Worm (Caenorhabditis elegans): ENCODE measurements around the gene sax-2.

- peak; percentile 39 for TF ChIP-seq tbx-2 (tag; optimal IDR thresholded peaks at IDR 0.05)
- TF ChIP-seq fos-1 (tag; optimal IDR thresholded peaks at IDR 0.05): no peak
- no peak for TF ChIP-seq fkh-4 (tag; optimal IDR thresholded peaks at IDR 0.05; ENCODE audit: borderline replicate concordance)
- TF ChIP-seq egl-27 (tag; optimal IDR thresholded peaks at IDR 0.05): no peak
- no peak for TF ChIP-seq nhr-28 (tag; optimal IDR thresholded peaks at IDR 0.05)
- TF ChIP-seq nhr-11 (tag; optimal IDR thresholded peaks at IDR 0.05): no peak
- TF ChIP-seq nhr-237 (tag; optimal IDR thresholded peaks at IDR 0.05): no peak
- no peak for TF ChIP-seq lsy-2 (tag; optimal IDR thresholded peaks at IDR 0.05)
Observed at ce11 chrIII:5126988-5127387, 17.5 kb downstream of the sax-2 start.

Data from whole organism, L1 larva.